Fruit fly (Drosophila melanogaster) whole organism, prepupa: ENCODE measurements around the gene CG7408.
"Not testable (repeated sequence)": the region's sequence is repeated elsewhere in the genome, so short reads cannot be mapped to it uniquely, and the experiment has no call there.

ENCODE experiments used
- CG11902 ChIP-seq: fragments of 200-800 bp; sonication (Bioruptor generic); optimal IDR thresholded peaks from 3 replicates; lab custom pipeline; 2016; ENCODE audit warnings: missing biosample characterization, missing genetic modification characterization
- CG16779 ChIP-seq: fragments of 200-800 bp; sonication (Bioruptor generic); optimal IDR thresholded peaks from 3 replicates; lab custom pipeline; 2017; ENCODE audit warnings: missing biosample characterization, mild to moderate bottlenecking, missing genetic modification characterization
- CG6276 ChIP-seq: fragments of 200-800 bp; sonication (Bioruptor generic); optimal IDR thresholded peaks from 2 replicates; lab custom pipeline; 2017; ENCODE audit warnings: missing biosample characterization, mild to moderate bottlenecking, missing genetic modification characterization
- CG6854 ChIP-seq: fragments of 200-800 bp; sonication (Bioruptor generic); optimal IDR thresholded peaks from 2 replicates; lab custom pipeline; 2017; ENCODE audit warnings: missing biosample characterization, mild to moderate bottlenecking, missing genetic modification characterization
- Ets96B ChIP-seq: fragments of 200-800 bp; optimal IDR thresholded peaks from 2 replicates; lab custom pipeline; 2019; ENCODE audit warnings: missing biosample characterization, mild to moderate bottlenecking, missing genetic modification characterization, moderate library complexity
- Gug ChIP-seq: fragments of 200-800 bp; sonication (Bioruptor generic); IDR thresholded peaks from 2 replicates; pipeline ENCODE4 v1.3.6; 2022; ENCODE audit warnings: missing biosample characterization, missing genetic modification characterization
- OdsH ChIP-seq: fragments of 200-800 bp; sonication (Bioruptor generic); optimal IDR thresholded peaks from 3 replicates; lab custom pipeline; 2016; ENCODE audit warnings: missing biosample characterization, missing genetic modification characterization
- achi ChIP-seq: fragments of 200-800 bp; sonication (Bioruptor generic); optimal IDR thresholded peaks from 3 replicates; lab custom pipeline; 2016; ENCODE audit warnings: missing biosample characterization, missing genetic modification characterization
- cyc ChIP-seq: fragments of 200-800 bp; sonication (Bioruptor generic); optimal IDR thresholded peaks from 3 replicates; lab custom pipeline; 2016; ENCODE audit warnings: missing biosample characterization, missing genetic modification characterization
- dsx ChIP-seq: fragments of 200-800 bp; optimal IDR thresholded peaks from 3 replicates; lab custom pipeline; 2019; ENCODE audit warnings: missing biosample characterization, mild to moderate bottlenecking, missing genetic modification characterization, moderate library complexity; ENCODE audit not compliant: poor library complexity, severe bottlenecking
- lz ChIP-seq: fragments of 200-800 bp; sonication (Bioruptor generic); optimal IDR thresholded peaks from 3 replicates; lab custom pipeline; 2016; ENCODE audit warnings: missing biosample characterization, missing genetic modification characterization
- salr ChIP-seq, 2 experiments: fragments of 200-800 bp; sonication (Bioruptor generic); optimal IDR thresholded peaks; 3 replicates each; lab custom pipeline; 2016 to 2018; ENCODE audit warnings: missing biosample characterization in 2 of 2, missing genetic modification characterization in 2 of 2, mild to moderate bottlenecking in 1 of 2
- spab ChIP-seq: fragments of 200-800 bp; sonication (Bioruptor generic); optimal IDR thresholded peaks from 2 replicates; lab custom pipeline; 2017; ENCODE audit warnings: missing biosample characterization, mild to moderate bottlenecking, missing genetic modification characterization, missing genetic modification reagents

DNA sequence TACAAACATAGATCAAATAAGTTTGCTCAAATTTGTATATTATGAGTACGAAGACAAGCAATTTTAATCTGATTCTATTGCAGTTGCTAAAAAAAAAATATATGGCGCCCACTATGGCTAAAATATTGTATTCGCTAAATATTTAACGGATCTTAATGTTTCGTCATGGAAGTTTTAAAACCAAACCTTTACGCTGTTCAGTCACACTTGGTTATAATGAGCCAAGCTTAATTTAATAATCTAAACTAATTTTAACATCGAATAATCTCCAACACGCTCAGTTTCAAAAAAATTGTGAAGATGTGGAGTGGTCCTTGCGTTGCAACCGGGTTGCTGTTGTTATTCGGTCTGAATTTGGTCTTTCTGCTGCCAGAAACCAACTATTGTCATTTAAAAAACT lies 20.7 kb upstream of the CG7408 start, which contains the start of gene CG34002:
- not testable (repeated sequence) for TF ChIP-seq achi (GFP tag; lab: Kevin White, UChicago); lz (GFP tag; lab: Kevin White, UChicago); CG6854; Gug (GFP tag; lab: Robert Waterston, UW); dsx (GFP tag; lab: Kevin White, UChicago); Ets96B (tag; lab: Kevin White, UChicago); salr (GFP tag; optimal IDR thresholded peaks at IDR 0.05; lab: Kevin White, UChicago); cyc (GFP tag; lab: Kevin White, UChicago); spab (GFP tag; lab: Kevin White, UChicago); CG6276 (GFP tag; lab: Kevin White, UChicago); CG11902; CG16779 (tag; lab: Kevin White, UChicago); OdsH (GFP tag; lab: Kevin White, UChicago)
